Fruit fly (Drosophila melanogaster): ENCODE results near the gene eRF3.

Gene eRF3

dm6 chr2L:12424555-12424954 lies 9.7 kb upstream of the eRF3 start, which contains the start of gene Fam92 (continued):
- peak; percentile 10 for TF ChIP-seq CG32264 (GFP tag; optimal IDR thresholded peaks at IDR 0.05)
- TF ChIP-seq N (GFP tag; optimal IDR thresholded peaks at IDR 0.05), result no peak

- peak; percentile 10 for TF ChIP-seq Hr83 (GFP tag; optimal IDR thresholded peaks at IDR 0.05; ENCODE audit: poor library complexity, severe bottlenecking)
- TF ChIP-seq GATAd (GFP tag; optimal IDR thresholded peaks at IDR 0.05), result no peak
- TF ChIP-seq lola (GFP tag; optimal IDR thresholded peaks at IDR 0.05), result no peak
- TF ChIP-seq br (GFP tag; optimal IDR thresholded peaks at IDR 0.05), result peak; percentile 45
- TF ChIP-seq Jra (GFP tag; optimal IDR thresholded peaks at IDR 0.05), result no peak
- peak; percentile 68 for TF ChIP-seq Myc (optimal IDR thresholded peaks at IDR 0.05)
- TF ChIP-seq dmrt93B (GFP tag; optimal IDR thresholded peaks at IDR 0.05), result peak; percentile 11
- TF ChIP-seq CrebA (GFP tag; optimal IDR thresholded peaks at IDR 0.05; ENCODE audit: borderline replicate concordance), result no peak
- peak; percentile 77 for TF ChIP-seq psq (GFP tag; optimal IDR thresholded peaks at IDR 0.05)
- peak; percentile 24 for TF ChIP-seq sv (GFP tag; optimal IDR thresholded peaks at IDR 0.05)
- no peak for TF ChIP-seq jim (GFP tag; optimal IDR thresholded peaks at IDR 0.05)
- TF ChIP-seq brk (GFP tag; optimal IDR thresholded peaks at IDR 0.05), result no peak
- peak; percentile 38 for TF ChIP-seq Dif (GFP tag; optimal IDR thresholded peaks at IDR 0.05; ENCODE audit: partially characterized antibody)
- peak; percentile 53 for TF ChIP-seq OdsH (GFP tag; optimal IDR thresholded peaks at IDR 0.05)
- no peak for TF ChIP-seq Dfd (GFP tag; optimal IDR thresholded peaks at IDR 0.05)
- no peak for TF ChIP-seq tai (GFP tag; optimal IDR thresholded peaks at IDR 0.05)
- TF ChIP-seq fru (GFP tag; optimal IDR thresholded peaks at IDR 0.05), result peak; percentile 66
- TF ChIP-seq CG32264 (GFP tag; optimal IDR thresholded peaks at IDR 0.05), result no peak
- TF ChIP-seq Hnf4 (GFP tag; optimal IDR thresholded peaks at IDR 0.05), result peak; percentile 51
- TF ChIP-seq woc (GFP tag; optimal IDR thresholded peaks at IDR 0.05), result peak; percentile 22
- TF ChIP-seq Rel (GFP tag; optimal IDR thresholded peaks at IDR 0.05), result no peak
- TF ChIP-seq Rel (tag; optimal IDR thresholded peaks at IDR 0.05), result peak; percentile 83
- no peak for TF ChIP-seq N (GFP tag; optimal IDR thresholded peaks at IDR 0.05)
- TF ChIP-seq Mio (GFP tag; optimal IDR thresholded peaks at IDR 0.05), result no peak
- no peak for TF ChIP-seq Vsx2 (GFP tag; optimal IDR thresholded peaks at IDR 0.05; ENCODE audit: partially characterized antibody)
- TF ChIP-seq CG9705 (GFP tag; optimal IDR thresholded peaks at IDR 0.05), result no peak
- no peak for TF ChIP-seq sage (GFP tag; optimal IDR thresholded peaks at IDR 0.05)
- no peak for TF ChIP-seq Hr78 (GFP tag; optimal IDR thresholded peaks at IDR 0.05)
- peak; percentile 52 for TF ChIP-seq h (GFP tag; optimal IDR thresholded peaks at IDR 0.05)
- peak; percentile 26 for TF ChIP-seq dsf (GFP tag; optimal IDR thresholded peaks at IDR 0.05; ENCODE audit: borderline replicate concordance)
- TF ChIP-seq Sp1 (GFP tag; optimal IDR thresholded peaks at IDR 0.05), result peak; percentile 82
- TF ChIP-seq rgr (GFP tag; optimal IDR thresholded peaks at IDR 0.05), result peak; percentile 65
- TF ChIP-seq ey (GFP tag; optimal IDR thresholded peaks at IDR 0.05), result peak; percentile 11
- peak; percentile 75 for TF ChIP-seq HLH106 (tag; optimal IDR thresholded peaks at IDR 0.05)
- TF ChIP-seq usp (GFP tag; optimal IDR thresholded peaks at IDR 0.05), result no peak
- TF ChIP-seq pan (optimal IDR thresholded peaks at IDR 0.05), result no peak
- TF ChIP-seq Abd-B (GFP tag; optimal IDR thresholded peaks at IDR 0.05), result no peak
- peak in 1 of 2 experiments; percentile 81 for TF ChIP-seq foxo (GFP tag; optimal IDR thresholded peaks at IDR 0.05)
Measured at dm6 chr2L:12427487-12428101, 6.7 kb upstream of the eRF3 start, which contains the start of the genes CG5446 and Trm1. Gene CG5446, minus strand, starts transcription at chr2L:12427709. Gene Trm1, plus strand, starts transcription at chr2L:12428028.

dm6 chr2L:12430792-12431191 lies 3.5 kb upstream of the eRF3 start, which contains the start of gene CG5435:
Gene CG5435, minus strand, starts transcription at chr2L:12430892.
- no peak for TF ChIP-seq rgr (GFP tag; optimal IDR thresholded peaks at IDR 0.05)
- TF ChIP-seq OdsH (GFP tag; optimal IDR thresholded peaks at IDR 0.05), result no peak
- TF ChIP-seq lola (GFP tag; optimal IDR thresholded peaks at IDR 0.05), result no peak
- TF ChIP-seq Jra (GFP tag; optimal IDR thresholded peaks at IDR 0.05), result no peak
- no peak for TF ChIP-seq Myc (optimal IDR thresholded peaks at IDR 0.05)
- TF ChIP-seq Vsx2 (GFP tag; optimal IDR thresholded peaks at IDR 0.05; ENCODE audit: partially characterized antibody), result no peak
- TF ChIP-seq dsf (GFP tag; optimal IDR thresholded peaks at IDR 0.05; ENCODE audit: borderline replicate concordance), result no peak
- TF ChIP-seq sv (GFP tag; optimal IDR thresholded peaks at IDR 0.05), result no peak
- TF ChIP-seq Rel (GFP tag; optimal IDR thresholded peaks at IDR 0.05), result no peak
- no peak for TF ChIP-seq Rel (tag; optimal IDR thresholded peaks at IDR 0.05)
- no peak for TF ChIP-seq Hr83 (GFP tag; optimal IDR thresholded peaks at IDR 0.05; ENCODE audit: poor library complexity, severe bottlenecking)
- no peak for TF ChIP-seq N (GFP tag; optimal IDR thresholded peaks at IDR 0.05)
- no peak for TF ChIP-seq br (GFP tag; optimal IDR thresholded peaks at IDR 0.05)
- TF ChIP-seq Dfd (GFP tag; optimal IDR thresholded peaks at IDR 0.05), result no peak
- no peak for TF ChIP-seq CG9705 (GFP tag; optimal IDR thresholded peaks at IDR 0.05)
- TF ChIP-seq tai (GFP tag; optimal IDR thresholded peaks at IDR 0.05), result no peak
- no peak for TF ChIP-seq Abd-B (GFP tag; optimal IDR thresholded peaks at IDR 0.05)
- no peak for TF ChIP-seq jim (GFP tag; optimal IDR thresholded peaks at IDR 0.05)
